Worm (Caenorhabditis elegans): ENCODE results near the gene tmem-231.

Gene tmem-231

ce11 chrIV:8476166-8476565 lies 49.6 kb downstream of the tmem-231 start:
- TF ChIP-seq sma-9 (GFP tag; optimal IDR thresholded peaks at IDR 0.05) (peak; percentile 37), sma-9 (tag; optimal IDR thresholded peaks at IDR 0.05) (no peak), ama-1 (optimal IDR thresholded peaks at IDR 0.05) (no peak), F13H6.1 (tag; optimal IDR thresholded peaks at IDR 0.05) (peak; percentile 49), alr-1 (tag; optimal IDR thresholded peaks at IDR 0.05) (no peak), mab-5 (tag; optimal IDR thresholded peaks at IDR 0.05) (peak; percentile 18), nhr-129 (tag; optimal IDR thresholded peaks at IDR 0.05) (peak; percentile 58), aly-2 (tag; optimal IDR thresholded peaks at IDR 0.05) (no peak), lsy-2 (tag; optimal IDR thresholded peaks at IDR 0.05) (peak in 1 of 2 experiments; percentile 11)

- TF ChIP-seq lin-11 (tag; optimal IDR thresholded peaks at IDR 0.05) (no peak), elt-1 (tag; optimal IDR thresholded peaks at IDR 0.05) (no peak), Y55F3AM.14 (GFP tag; optimal IDR thresholded peaks at IDR 0.05) (no peak), fos-1 (tag; optimal IDR thresholded peaks at IDR 0.05) (no peak), ceh-82 (tag; optimal IDR thresholded peaks at IDR 0.05) (no peak), lin-39 (tag; optimal IDR thresholded peaks at IDR 0.05) (no peak), unc-39 (tag; optimal IDR thresholded peaks at IDR 0.05) (no peak), ama-1 (optimal IDR thresholded peaks at IDR 0.05) (no peak), unc-62 (GFP tag; optimal IDR thresholded peaks at IDR 0.05) (no peak), mdl-1 (tag; optimal IDR thresholded peaks at IDR 0.05) (no peak), nhr-11 (tag; optimal IDR thresholded peaks at IDR 0.05) (no peak), C34F6.9 (tag; optimal IDR thresholded peaks at IDR 0.05) (no peak), zag-1 (tag; optimal IDR thresholded peaks at IDR 0.05) (no peak)
These were observed 50.3 kb downstream of the tmem-231 start, which contains the start of gene spp-10 for ce11 chrIV:8476880-8477279. Gene spp-10, plus strand, starts transcription at chrIV:8477180.
